Worm (Caenorhabditis elegans) whole organism, early embryonic: Measurements from ENCODE around the gene F14D2.5.

Experiments
- B0310.2 ChIP-seq: sonication (generic microtip); optimal IDR thresholded peaks from 2 replicates; lab custom pipeline; 2016; ENCODE audit warnings: mild to moderate bottlenecking, missing genetic modification characterization, missing compliant biosample characterization
- F13C5.2 ChIP-seq: sonication (generic microtip); optimal IDR thresholded peaks from 2 replicates; lab custom pipeline; 2017; ENCODE audit warnings: mild to moderate bottlenecking, missing genetic modification characterization, inconsistent platforms, missing compliant biosample characterization
- ama-1 ChIP-seq: fragments of 150-350 bp; optimal IDR thresholded peaks from 2 replicates; lab custom pipeline; 2014
- flt-1 ChIP-seq: fragments of 200-800 bp; sonication (Bioruptor generic); IDR thresholded peaks from 2 replicates; pipeline ENCODE4 v1.3.6; 2022; ENCODE audit warnings: missing genetic modification characterization, missing compliant biosample characterization
- hmg-4 ChIP-seq: fragments of 200-800 bp; sonication (Bioruptor generic); optimal IDR thresholded peaks from 2 replicates; lab custom pipeline; 2018; ENCODE audit warnings: mild to moderate bottlenecking, missing genetic modification characterization, missing compliant biosample characterization
- hnd-1 ChIP-seq: sonication (generic microtip); optimal IDR thresholded peaks from 2 replicates; lab custom pipeline; 2016; ENCODE audit warnings: missing genetic modification characterization, missing compliant biosample characterization
- scrt-1 ChIP-seq: fragments of 200-800 bp; sonication (Bioruptor generic); IDR thresholded peaks from 2 replicates; pipeline ENCODE4 v1.3.6; 2022; ENCODE audit warnings: missing genetic modification characterization, missing compliant biosample characterization

ce11 chrII:3313442-3313841 lies 26.9 kb upstream of the F14D2.5 start, which contains the start of gene F39E9.6:
- TF ChIP-seq ama-1 (no peak), hnd-1 (tag; lab: Kevin White, UChicago) (no peak), B0310.2 (tag; lab: Kevin White, UChicago) (no peak), scrt-1 (GFP tag; lab: Robert Waterston, UW) (no peak), flt-1 (GFP tag; lab: Robert Waterston, UW) (no peak), F13C5.2 (no peak), hmg-4 (GFP tag; lab: Kevin White, UChicago) (no peak)
